Fruit fly (Drosophila melanogaster): Measurements from ENCODE around the gene CG42371.
A peak's percentile ranks its signal among the peaks of the same experiment; 100 is the strongest.

CG42371 gene

dm6 chr2L:2179366-2179765, 37.7 kb downstream of the CG42371 start (continued):
- TF ChIP-seq nom (GFP tag; optimal IDR thresholded peaks at IDR 0.05) (no peak), zen (tag; optimal IDR thresholded peaks at IDR 0.05) (peak; percentile 38), HLHmδ (GFP tag; optimal IDR thresholded peaks at IDR 0.05) (no peak), bsh (GFP tag; optimal IDR thresholded peaks at IDR 0.05) (peak in 1 of 2 experiments; percentile 57), CG4617 (GFP tag; optimal IDR thresholded peaks at IDR 0.05; ENCODE audit: borderline replicate concordance) (no peak), z (GFP tag; IDR thresholded peaks at IDR 0.05) (no peak), CG10267 (tag; optimal IDR thresholded peaks at IDR 0.05) (no peak), Hmx (GFP tag; optimal IDR thresholded peaks at IDR 0.05) (no peak), Trl (optimal IDR thresholded peaks at IDR 0.05) (no peak), Trl (GFP tag; optimal IDR thresholded peaks at IDR 0.05) (peak; percentile 71), CG9215 (GFP tag; IDR thresholded peaks at IDR 0.05) (peak; percentile 72; the same call in 1 of the 2 replicates), Hsf (GFP tag; optimal IDR thresholded peaks at IDR 0.05) (peak; percentile 71), ind (GFP tag; optimal IDR thresholded peaks at IDR 0.05) (peak; percentile 87), Lhr (GFP tag; optimal IDR thresholded peaks at IDR 0.05) (no peak), tna (GFP tag; IDR thresholded peaks at IDR 0.05; ENCODE audit: partially characterized antibody) (no peak), slbo (GFP tag; IDR thresholded peaks at IDR 0.05) (peak; percentile 89), CG7839 (tag; optimal IDR thresholded peaks at IDR 0.05) (peak; percentile 78), prd (optimal IDR thresholded peaks at IDR 0.05) (no peak), prd (GFP tag; IDR thresholded peaks at IDR 0.05) (peak; percentile 81), Meics (GFP tag; optimal IDR thresholded peaks at IDR 0.05) (peak; percentile 80), CG6272 (GFP tag; IDR thresholded peaks at IDR 0.05) (peak; percentile 72), CG14050 (GFP tag; IDR thresholded peaks at IDR 0.05) (peak; percentile 47), Rx (GFP tag; IDR thresholded peaks at IDR 0.05) (peak; percentile 33; the same call in 1 of the 2 replicates), Fer2 (tag; optimal IDR thresholded peaks at IDR 0.05) (peak; percentile 20), zen2 (GFP tag; IDR thresholded peaks at IDR 0.05; ENCODE audit: partially characterized antibody) (no peak), Kr (GFP tag; optimal IDR thresholded peaks at IDR 0.05) (no peak), cato (GFP tag; optimal IDR thresholded peaks at IDR 0.05; ENCODE audit: borderline replicate concordance) (no peak), crol (GFP tag; IDR thresholded peaks at IDR 0.05) (no peak), Six4 (GFP tag; optimal IDR thresholded peaks at IDR 0.05) (peak; percentile 19), nmo (GFP tag; optimal IDR thresholded peaks at IDR 0.05) (peak; percentile 83), Dip2 (GFP tag; IDR thresholded peaks at IDR 0.05) (no peak), HLH4C (GFP tag; IDR thresholded peaks at IDR 0.05; ENCODE audit: partially characterized antibody) (no peak), dysf (GFP tag; IDR thresholded peaks at IDR 0.05) (peak; percentile 86), CG5245 (GFP tag; optimal IDR thresholded peaks at IDR 0.05) (peak; percentile 55), CG7271 (tag; optimal IDR thresholded peaks at IDR 0.05) (no peak), CG7928 (GFP tag; optimal IDR thresholded peaks at IDR 0.05) (peak; percentile 40), CG33213 (GFP tag; optimal IDR thresholded peaks at IDR 0.05) (peak; percentile 24), CG4707 (GFP tag; optimal IDR thresholded peaks at IDR 0.05) (peak; percentile 7), dan (GFP tag; IDR thresholded peaks at IDR 0.05) (no peak), CG16813 (GFP tag; IDR thresholded peaks at IDR 0.05; ENCODE audit: partially characterized antibody) (no peak), dati (GFP tag; IDR thresholded peaks at IDR 0.05) (0 out of 2 replicates have a peak, but pooled peaks have one; percentile 21), gce (GFP tag; IDR thresholded peaks at IDR 0.05) (no peak), Mrtf (GFP tag; IDR thresholded peaks at IDR 0.05) (peak; percentile 68), CG6654 (GFP tag; optimal IDR thresholded peaks at IDR 0.05) (peak; percentile 12), CG12219 (GFP tag; optimal IDR thresholded peaks at IDR 0.05) (peak; percentile 71), kah (GFP tag; optimal IDR thresholded peaks at IDR 0.05) (peak; percentile 39), CG34422 (GFP tag; IDR thresholded peaks at IDR 0.05) (peak; percentile 55; the same call in 1 of the 3 replicates), gcm2 (GFP tag; optimal IDR thresholded peaks at IDR 0.05) (peak; percentile 33), CG31388 (GFP tag; optimal IDR thresholded peaks at IDR 0.05) (peak; percentile 2), Abd-B (GFP tag; optimal IDR thresholded peaks at IDR 0.05) (peak; percentile 66), fd3F (GFP tag; optimal IDR thresholded peaks at IDR 0.05) (peak; percentile 69)

Measured in whole organism, embryonic.